Worm (Caenorhabditis elegans): Measurements from ENCODE around the gene C26B2.2.

The C26B2.2 gene

ce11 chrIV:8027293-8027866, 5.5 kb upstream of the C26B2.2 start:
- TF ChIP-seq lin-15B (tag; optimal IDR thresholded peaks at IDR 0.05) (no peak), nhr-67 (tag; optimal IDR thresholded peaks at IDR 0.05) (no peak), ztf-4 (tag; optimal IDR thresholded peaks at IDR 0.05) (no peak), sea-2 (GFP tag; optimal IDR thresholded peaks at IDR 0.05) (no peak), nhr-237 (tag; optimal IDR thresholded peaks at IDR 0.05) (no peak), elt-2 (tag; optimal IDR thresholded peaks at IDR 0.05) (peak; percentile 26), ceh-82 (tag; optimal IDR thresholded peaks at IDR 0.05) (no peak), ama-1 (optimal IDR thresholded peaks at IDR 0.05) (no peak), fkh-2 (tag; optimal IDR thresholded peaks at IDR 0.05) (no peak), unc-39 (tag; optimal IDR thresholded peaks at IDR 0.05) (no peak), zag-1 (tag; optimal IDR thresholded peaks at IDR 0.05) (no peak), skn-1 (tag; optimal IDR thresholded peaks at IDR 0.05) (no peak), nhr-23 (tag; optimal IDR thresholded peaks at IDR 0.05) (peak; percentile 57), ceh-9 (tag; optimal IDR thresholded peaks at IDR 0.05) (no peak), unc-62 (GFP tag; optimal IDR thresholded peaks at IDR 0.05) (no peak), ceh-28 (tag; optimal IDR thresholded peaks at IDR 0.05) (peak; percentile 3), nhr-28 (tag; optimal IDR thresholded peaks at IDR 0.05) (no peak), snpc-4 (tag; optimal IDR thresholded peaks at IDR 0.05) (no peak), R02D3.7 (tag; optimal IDR thresholded peaks at IDR 0.05) (no peak), hmg-11 (tag; optimal IDR thresholded peaks at IDR 0.05) (no peak), nfya-1 (tag; optimal IDR thresholded peaks at IDR 0.05; ENCODE audit: insufficient read depth) (no peak), nhr-25 (tag; optimal IDR thresholded peaks at IDR 0.05) (peak; percentile 70)

ce11 chrIV:8026361-8026760, 4.4 kb upstream of the C26B2.2 start:
- TF ChIP-seq elt-2 (tag; optimal IDR thresholded peaks at IDR 0.05) = peak; percentile 90
- TF ChIP-seq daf-12 (tag; optimal IDR thresholded peaks at IDR 0.05) = no peak
- peak; percentile 19 for TF ChIP-seq jun-1 (tag; optimal IDR thresholded peaks at IDR 0.05)
- TF ChIP-seq mdl-1 (tag; optimal IDR thresholded peaks at IDR 0.05) = peak; percentile 34
- TF ChIP-seq nhr-25 (tag; optimal IDR thresholded peaks at IDR 0.05) = peak; percentile 36
- peak; percentile 91 for TF ChIP-seq pqm-1 (tag; optimal IDR thresholded peaks at IDR 0.05)
- no peak for TF ChIP-seq skn-1 (tag; optimal IDR thresholded peaks at IDR 0.05)
- no peak for TF ChIP-seq lin-15B (tag; optimal IDR thresholded peaks at IDR 0.05)
- no peak for TF ChIP-seq nhr-237 (tag; optimal IDR thresholded peaks at IDR 0.05)
- no peak for TF ChIP-seq nhr-23 (tag; optimal IDR thresholded peaks at IDR 0.05)
- no peak for TF ChIP-seq lsy-12 (tag; optimal IDR thresholded peaks at IDR 0.05)
- peak in 2 of 3 experiments; percentile 34 to 46 for TF ChIP-seq elt-3 (tag; optimal IDR thresholded peaks at IDR 0.05)
- peak; percentile 8 for TF ChIP-seq nfya-1 (tag; optimal IDR thresholded peaks at IDR 0.05; ENCODE audit: insufficient read depth)
- TF ChIP-seq sea-2 (GFP tag; optimal IDR thresholded peaks at IDR 0.05) = no peak

ce11 chrIV:8023861-8024260, 1.9 kb upstream of the C26B2.2 start:
- TF ChIP-seq nhr-28 (tag; optimal IDR thresholded peaks at IDR 0.05) (no peak), lin-15B (tag; optimal IDR thresholded peaks at IDR 0.05) (no peak), elt-2 (tag; optimal IDR thresholded peaks at IDR 0.05) (peak; percentile 48), pqm-1 (tag; optimal IDR thresholded peaks at IDR 0.05) (peak; percentile 22), ceh-28 (tag; optimal IDR thresholded peaks at IDR 0.05) (no peak), snpc-4 (tag; optimal IDR thresholded peaks at IDR 0.05) (no peak), fkh-10 (GFP tag; optimal IDR thresholded peaks at IDR 0.05) (no peak), elt-3 (tag; optimal IDR thresholded peaks at IDR 0.05) (no peak)

ce11 chrIV:8019772-8020496, 2.0 kb downstream of the C26B2.2 start, which contains the start of gene dnc-4:
dnc-4 (minus strand) TSS chrIV:8019808.
- TF ChIP-seq lin-39 (tag; optimal IDR thresholded peaks at IDR 0.05) (peak; percentile 19), ztf-4 (tag; optimal IDR thresholded peaks at IDR 0.05) (no peak), nhr-67 (tag; optimal IDR thresholded peaks at IDR 0.05) (no peak), snpc-4 (tag; optimal IDR thresholded peaks at IDR 0.05) (no peak), sea-2 (GFP tag; optimal IDR thresholded peaks at IDR 0.05) (no peak), nhr-23 (tag; optimal IDR thresholded peaks at IDR 0.05) (peak; percentile 12), nfya-1 (tag; optimal IDR thresholded peaks at IDR 0.05; ENCODE audit: insufficient read depth) (peak; percentile 29), nhr-77 (tag; optimal IDR thresholded peaks at IDR 0.05) (no peak), hmg-11 (tag; optimal IDR thresholded peaks at IDR 0.05) (peak; percentile 61), nhr-12 (tag; optimal IDR thresholded peaks at IDR 0.05) (no peak), lin-15B (tag; optimal IDR thresholded peaks at IDR 0.05) (peak; percentile 45), pha-4 (tag; optimal IDR thresholded peaks at IDR 0.05) (peak; percentile 29)
